Fruit fly (Drosophila melanogaster) whole organism, embryonic: ENCODE measurements around the gene ds.

ENCODE experiments used
- Abd-B ChIP-seq: fragments of 200-800 bp; sonication (Bioruptor generic); optimal IDR thresholded peaks from 2 replicates; lab custom pipeline; 2018; ENCODE audit warnings: missing biosample characterization, mild to moderate bottlenecking, missing genetic modification characterization, moderate library complexity
- Atf6 ChIP-seq: fragments of 200-800 bp; sonication (Bioruptor generic); IDR thresholded peaks from 2 replicates; pipeline ENCODE4 v1.3.6; 2022; ENCODE audit warnings: missing biosample characterization, missing genetic modification characterization
- Bteb2 ChIP-seq: fragments of 200-800 bp; sonication (Bioruptor generic); optimal IDR thresholded peaks from 2 replicates; lab custom pipeline; 2016; ENCODE audit warnings: missing biosample characterization, missing genetic modification characterization
- CG10267 ChIP-seq: fragments of 200-800 bp; sonication (Bioruptor generic); optimal IDR thresholded peaks from 2 replicates; lab custom pipeline; 2018; ENCODE audit warnings: missing biosample characterization, mild to moderate bottlenecking, missing genetic modification characterization, moderate library complexity
- CG12104 ChIP-seq: fragments of 200-800 bp; sonication (Bioruptor generic); optimal IDR thresholded peaks from 3 replicates; lab custom pipeline; 2016; ENCODE audit warnings: missing biosample characterization, missing genetic modification characterization
- CG12659 ChIP-seq: fragments of 200-800 bp; sonication (Bioruptor generic); optimal IDR thresholded peaks from 3 replicates; lab custom pipeline; 2017; ENCODE audit warnings: mild to moderate bottlenecking, missing biosample characterization, missing genetic modification reagents, missing genetic modification characterization
- CG13424 ChIP-seq: fragments of 200-800 bp; sonication (Bioruptor generic); optimal IDR thresholded peaks from 2 replicates; lab custom pipeline; 2019; ENCODE audit warnings: missing biosample characterization, mild to moderate bottlenecking, missing genetic modification characterization, moderate library complexity
- CG15269 ChIP-seq: fragments of 200-800 bp; sonication (Bioruptor generic); optimal IDR thresholded peaks from 2 replicates; lab custom pipeline; 2018; ENCODE audit warnings: missing biosample characterization, mild to moderate bottlenecking, missing genetic modification characterization, moderate library complexity
- CG1647 ChIP-seq: fragments of 200-800 bp; sonication (Bioruptor generic); optimal IDR thresholded peaks from 3 replicates; lab custom pipeline; 2016; ENCODE audit warnings: missing biosample characterization, missing genetic modification characterization
- CG16779 ChIP-seq: fragments of 200-800 bp; sonication (Bioruptor generic); IDR thresholded peaks from 2 replicates; pipeline ENCODE4 v1.3.6; 2022; ENCODE audit warnings: missing biosample characterization, missing genetic modification characterization
- CG16863 ChIP-seq: fragments of 200-800 bp; sonication (Bioruptor generic); optimal IDR thresholded peaks from 3 replicates; lab custom pipeline; 2016; ENCODE audit warnings: missing biosample characterization, missing genetic modification characterization
- CG17912 ChIP-seq: fragments of 200-800 bp; sonication (Bioruptor generic); optimal IDR thresholded peaks from 2 replicates; lab custom pipeline; 2018; ENCODE audit warnings: missing biosample characterization, mild to moderate bottlenecking, missing genetic modification characterization
- CG2712 ChIP-seq: fragments of 200-800 bp; optimal IDR thresholded peaks from 3 replicates; lab custom pipeline; 2019; ENCODE audit warnings: missing biosample characterization, mild to moderate bottlenecking, missing genetic modification characterization, moderate library complexity
- CG31224 ChIP-seq: fragments of 200-800 bp; sonication (Bioruptor generic); IDR thresholded peaks from 2 replicates; pipeline ENCODE4 v1.3.6; 2022; ENCODE audit warnings: missing biosample characterization, missing genetic modification characterization
- CG31388 ChIP-seq: fragments of 200-800 bp; sonication (Bioruptor generic); optimal IDR thresholded peaks from 2 replicates; lab custom pipeline; 2016; ENCODE audit warnings: missing biosample characterization, missing genetic modification characterization
- CG34224 ChIP-seq: fragments of 200-800 bp; sonication (Bioruptor generic); IDR thresholded peaks from 3 replicates; pipeline ENCODE4 v1.3.6; 2022; ENCODE audit warnings: missing biosample characterization, missing genetic modification characterization; ENCODE audit not compliant: partially characterized antibody
- CG43689 ChIP-seq: fragments of 200-800 bp; sonication (Bioruptor generic); IDR thresholded peaks from 2 replicates; pipeline ENCODE4 v1.3.6; 2022; ENCODE audit warnings: missing biosample characterization, missing genetic modification characterization
- CG6689 ChIP-seq: fragments of 200-800 bp; sonication (Bioruptor generic); IDR thresholded peaks from 2 replicates; pipeline ENCODE4 v1.3.6; 2022; ENCODE audit warnings: missing biosample characterization, missing genetic modification characterization
- CG8478 ChIP-seq: fragments of >200 bp; optimal IDR thresholded peaks from 2 replicates; lab custom pipeline; 2018
- CG8924 ChIP-seq: fragments of 200-800 bp; optimal IDR thresholded peaks from 3 replicates; lab custom pipeline; 2019; ENCODE audit warnings: missing biosample characterization, mild to moderate bottlenecking, missing genetic modification characterization, moderate library complexity
- CoRest ChIP-seq: fragments of 200-800 bp; sonication (Bioruptor generic); optimal IDR thresholded peaks from 3 replicates; lab custom pipeline; 2018; ENCODE audit warnings: missing biosample characterization, mild to moderate bottlenecking, missing genetic modification characterization, moderate library complexity
- Ets97D ChIP-seq: fragments of 200-800 bp; sonication (Bioruptor generic); optimal IDR thresholded peaks from 3 replicates; lab custom pipeline; 2016; ENCODE audit warnings: missing biosample characterization, missing genetic modification characterization
- Fer3 ChIP-seq: fragments of 200-800 bp; sonication (Bioruptor generic); optimal IDR thresholded peaks from 2 replicates; lab custom pipeline; 2018; ENCODE audit warnings: missing biosample characterization, mild to moderate bottlenecking, missing genetic modification characterization, moderate library complexity
- HLH3B ChIP-seq: fragments of 200-800 bp; sonication (Bioruptor generic); IDR thresholded peaks from 2 replicates; pipeline ENCODE4 v1.3.6; 2022; ENCODE audit warnings: missing biosample characterization, missing genetic modification characterization
- HLH4C ChIP-seq: fragments of 200-800 bp; sonication (Bioruptor generic); IDR thresholded peaks from 3 replicates; pipeline ENCODE4 v1.3.6; 2022; ENCODE audit warnings: missing biosample characterization, missing genetic modification characterization; ENCODE audit not compliant: partially characterized antibody
- Hr3 ChIP-seq: fragments of 200-800 bp; sonication (Bioruptor generic); optimal IDR thresholded peaks from 3 replicates; lab custom pipeline; 2016; ENCODE audit warnings: missing biosample characterization, missing genetic modification characterization
- NC2α ChIP-seq: fragments of 200-800 bp; sonication (Bioruptor generic); optimal IDR thresholded peaks from 2 replicates; lab custom pipeline; 2016; ENCODE audit warnings: missing biosample characterization, missing genetic modification characterization
- NC2β ChIP-seq: fragments of 200-800 bp; sonication (Bioruptor generic); optimal IDR thresholded peaks from 2 replicates; lab custom pipeline; 2016; ENCODE audit warnings: missing biosample characterization, missing genetic modification characterization
- NK7.1 ChIP-seq: fragments of 200-800 bp; sonication (Bioruptor generic); optimal IDR thresholded peaks from 3 replicates; lab custom pipeline; 2016; ENCODE audit warnings: missing biosample characterization, missing genetic modification characterization
- Neu2 ChIP-seq: fragments of 200-800 bp; sonication (Bioruptor generic); optimal IDR thresholded peaks from 3 replicates; lab custom pipeline; 2016; ENCODE audit warnings: missing biosample characterization, missing genetic modification characterization, borderline replicate concordance
- PHDP ChIP-seq: fragments of 200-800 bp; sonication (Bioruptor generic); optimal IDR thresholded peaks from 3 replicates; lab custom pipeline; 2018; ENCODE audit warnings: missing biosample characterization, mild to moderate bottlenecking, missing genetic modification characterization, moderate library complexity
- Rx ChIP-seq: fragments of 200-800 bp; sonication (Bioruptor generic); IDR thresholded peaks from 2 replicates; pipeline ENCODE4 v1.3.6; 2022; ENCODE audit warnings: missing biosample characterization, missing genetic modification characterization
- Sin3A ChIP-seq: fragments of >200 bp; optimal IDR thresholded peaks from 2 replicates; lab custom pipeline; 2018
- dysf ChIP-seq: fragments of 200-800 bp; sonication (Bioruptor generic); IDR thresholded peaks from 3 replicates; pipeline ENCODE4 v1.3.6; 2022; ENCODE audit warnings: missing biosample characterization, missing genetic modification characterization
- hkb ChIP-seq, 2 experiments: fragments of 200-800 bp in 1 of 2; fragments of >200 bp in 1 of 2; sonication (Bioruptor generic) in 1 of 2; IDR thresholded peaks in 1 of 2; optimal IDR thresholded peaks in 1 of 2; 2 replicates each; pipeline versions ENCODE4 v1.3.6 to Lab custom; 2017 to 2022; ENCODE audit warnings: missing biosample characterization in 1 of 2, missing genetic modification characterization in 1 of 2
- ind ChIP-seq: fragments of 200-800 bp; sonication (Bioruptor generic); optimal IDR thresholded peaks from 3 replicates; lab custom pipeline; 2016; ENCODE audit warnings: missing biosample characterization, missing genetic modification characterization
- inv ChIP-seq: fragments of 200-800 bp; sonication (Bioruptor generic); IDR thresholded peaks from 2 replicates; pipeline ENCODE4 v1.3.6; 2022; ENCODE audit warnings: missing biosample characterization, missing genetic modification characterization; ENCODE audit not compliant: partially characterized antibody
- jigr1 ChIP-seq: fragments of 200-800 bp; sonication (Bioruptor generic); IDR thresholded peaks from 3 replicates; pipeline ENCODE4 v1.3.6; 2022; ENCODE audit warnings: missing biosample characterization, missing genetic modification characterization
- lmd ChIP-seq: fragments of 200-800 bp; sonication (Bioruptor generic); IDR thresholded peaks from 2 replicates; pipeline ENCODE4 v1.3.6; 2022; ENCODE audit warnings: missing biosample characterization, missing genetic modification characterization
- nom ChIP-seq: fragments of 200-800 bp; sonication (Bioruptor generic); optimal IDR thresholded peaks from 2 replicates; lab custom pipeline; 2017; ENCODE audit warnings: missing biosample characterization, missing genetic modification characterization, mild to moderate bottlenecking, moderate library complexity, missing genetic modification reagents
- odd ChIP-seq: fragments of 200-800 bp; sonication (Bioruptor generic); optimal IDR thresholded peaks from 2 replicates; lab custom pipeline; 2017; ENCODE audit warnings: missing biosample characterization, mild to moderate bottlenecking, missing genetic modification characterization
- pros ChIP-seq: fragments of 200-800 bp; sonication (Bioruptor generic); optimal IDR thresholded peaks from 3 replicates; lab custom pipeline; 2019; ENCODE audit warnings: missing biosample characterization, mild to moderate bottlenecking, missing genetic modification characterization, moderate library complexity
- repo ChIP-seq: fragments of 200-800 bp; sonication (Bioruptor generic); optimal IDR thresholded peaks from 2 replicates; lab custom pipeline; 2016; ENCODE audit warnings: missing biosample characterization, missing genetic modification characterization
- schlank ChIP-seq: fragments of 200-800 bp; sonication (Bioruptor generic); optimal IDR thresholded peaks from 2 replicates; lab custom pipeline; 2018; ENCODE audit warnings: missing biosample characterization, mild to moderate bottlenecking, missing genetic modification characterization
- stwl ChIP-seq: fragments of 200-800 bp; sonication (Bioruptor generic); optimal IDR thresholded peaks from 3 replicates; lab custom pipeline; 2018; ENCODE audit warnings: missing biosample characterization, mild to moderate bottlenecking, missing genetic modification characterization, moderate library complexity
- tgo ChIP-seq: fragments of 200-800 bp; sonication (Bioruptor generic); IDR thresholded peaks from 3 replicates; pipeline ENCODE4 v1.3.6; 2022; ENCODE audit warnings: missing biosample characterization, missing genetic modification characterization
- tio ChIP-seq: fragments of 200-800 bp; sonication (Bioruptor generic); optimal IDR thresholded peaks from 2 replicates; lab custom pipeline; 2017; ENCODE audit warnings: missing biosample characterization, missing genetic modification characterization, inconsistent platforms
- tll ChIP-seq, 2 experiments: fragments of 200-800 bp in 1 of 2; fragments of >200 bp in 1 of 2; sonication (Bioruptor generic) in 1 of 2; optimal IDR thresholded peaks; 2 replicates each; lab custom pipeline; 2017 to 2019; ENCODE audit warnings: missing biosample characterization in 2 of 2, missing genetic modification characterization in 2 of 2, mild to moderate bottlenecking in 1 of 2, moderate library complexity in 1 of 2
- unc-4 ChIP-seq: fragments of 200-800 bp; sonication (Bioruptor generic); IDR thresholded peaks from 2 replicates; pipeline ENCODE4 v1.3.6; 2022; ENCODE audit warnings: missing biosample characterization, missing genetic modification characterization; ENCODE audit not compliant: partially characterized antibody
- z ChIP-seq: fragments of 200-800 bp; sonication (Bioruptor generic); IDR thresholded peaks from 3 replicates; pipeline ENCODE4 v1.3.6; 2022; ENCODE audit warnings: missing biosample characterization, missing genetic modification characterization

ds gene

dm6 chr2L:602439-602879, 112.3 kb downstream of the ds start, which contains the start of gene CG13689 (continued):
- TF ChIP-seq CG43689 (GFP tag; lab: Robert Waterston, UW) (no peak), Sin3A (lab: Kevin White, UChicago) (no peak), Ets97D (GFP tag; lab: Kevin White, UChicago) (peak; percentile 52), CG6689 (GFP tag; lab: Robert Waterston, UW) (peak; percentile 33; the same call in 1 of the 2 replicates), odd (GFP tag; lab: Kevin White, UChicago) (no peak), Abd-B (GFP tag; lab: Kevin White, UChicago) (peak; percentile 25), CG12659 (GFP tag; lab: Kevin White, UChicago) (peak; percentile 53), CG16863 (GFP tag; lab: Kevin White, UChicago) (peak; percentile 27), tll (GFP tag; optimal IDR thresholded peaks at IDR 0.05; lab: Kevin White, UChicago) (no peak), CG15269 (tag; lab: Kevin White, UChicago) (no peak), lmd (GFP tag; lab: Robert Waterston, UW) (peak; percentile 53; the same call in 1 of the 2 replicates), NK7.1 (GFP tag; lab: Kevin White, UChicago) (no peak), tgo (GFP tag; lab: Robert Waterston, UW) (peak; percentile 30; the same call in 1 of the 3 replicates), CG31224 (GFP tag; lab: Robert Waterston, UW) (0 out of 2 replicates have a peak, but pooled peaks have one; percentile 6), z (GFP tag; lab: Robert Waterston, UW) (no peak), NC2α (GFP tag; lab: Kevin White, UChicago) (no peak), CG17912 (GFP tag; lab: Kevin White, UChicago) (peak; percentile 44), CG8924 (tag; lab: Kevin White, UChicago) (peak; percentile 53), pros (no peak), Rx (GFP tag; lab: Robert Waterston, UW) (0 out of 2 replicates have a peak, but pooled peaks have one; percentile 12), HLH3B (no peak; the same call in 1 of the 2 replicates), CG34224 (GFP tag; lab: Robert Waterston, UW) (no peak), Fer3 (peak; percentile 47), dysf (GFP tag; lab: Robert Waterston, UW) (peak; percentile 71), CG2712 (tag; lab: Kevin White, UChicago) (peak; percentile 74), tio (peak; percentile 50), Bteb2 (no peak), schlank (tag; lab: Kevin White, UChicago) (no peak), Atf6 (GFP tag; lab: Robert Waterston, UW) (no peak), repo (GFP tag; lab: Kevin White, UChicago) (no peak), Hr3 (GFP tag; lab: Kevin White, UChicago) (peak; percentile 67), inv (GFP tag; lab: Robert Waterston, UW) (no peak), PHDP (tag; lab: Kevin White, UChicago) (no peak), jigr1 (no peak), hkb (optimal IDR thresholded peaks at IDR 0.05; lab: Kevin White, UChicago) (no peak), hkb (GFP tag; IDR thresholded peaks at IDR 0.05; lab: Robert Waterston, UW) (peak; percentile 20; the same call in 1 of the 2 replicates), CG10267 (tag; lab: Kevin White, UChicago) (peak; percentile 90), CoRest (tag; lab: Kevin White, UChicago) (peak; percentile 68), CG31388 (GFP tag; lab: Kevin White, UChicago) (no peak), CG13424 (tag; lab: Kevin White, UChicago) (peak; percentile 39), unc-4 (GFP tag; lab: Robert Waterston, UW) (no peak; the same call in 1 of the 2 replicates), nom (no peak), NC2β (GFP tag; lab: Kevin White, UChicago) (peak; percentile 37), CG1647 (peak; percentile 9), CG16779 (no peak), HLH4C (GFP tag; lab: Robert Waterston, UW) (peak; percentile 52; the same call in 1 of the 3 replicates), CG8478 (lab: Kevin White, UChicago) (no peak), CG12104 (GFP tag; lab: Kevin White, UChicago) (peak; percentile 11), ind (GFP tag; lab: Kevin White, UChicago) (peak; percentile 67), stwl (tag; lab: Kevin White, UChicago) (peak; percentile 82), Neu2 (GFP tag; lab: Kevin White, UChicago) (no peak)
